Worm (Caenorhabditis elegans) whole organism, midembryonic: ENCODE results near the gene poml-1.

Experiments used
- T22C8.4 ChIP-seq: fragments of 200-800 bp; sonication (Bioruptor generic); IDR thresholded peaks from 2 replicates; pipeline ENCODE4 v1.3.6; 2022; ENCODE audit warnings: missing genetic modification characterization, missing compliant biosample characterization
- cog-1 ChIP-seq: sonication (generic microtip); optimal IDR thresholded peaks from 2 replicates; lab custom pipeline; 2016; ENCODE audit warnings: missing genetic modification characterization, missing compliant biosample characterization
- flt-1 ChIP-seq: fragments of 200-800 bp; sonication (Bioruptor generic); IDR thresholded peaks from 2 replicates; pipeline ENCODE4 v1.3.6; 2022; ENCODE audit warnings: missing genetic modification characterization, missing compliant biosample characterization
- klf-2 ChIP-seq: fragments of 200-800 bp; sonication (Bioruptor generic); conservative IDR thresholded peaks from 2 replicates; pipeline ENCODE4 v1.3.6; 2022; ENCODE audit warnings: missing genetic modification reagents, missing genetic modification characterization, missing compliant biosample characterization
- med-1 ChIP-seq: sonication (generic microtip); optimal IDR thresholded peaks from 2 replicates; lab custom pipeline; 2017; ENCODE audit warnings: missing genetic modification characterization, mild to moderate bottlenecking, missing compliant biosample characterization, antibody characterized with exemption, missing genetic modification reagents; ENCODE audit not compliant: insufficient read depth
- ref-1 ChIP-seq: fragments of 200-800 bp; sonication (Bioruptor generic); conservative IDR thresholded peaks from 2 replicates; pipeline ENCODE4 v1.3.6; 2022; ENCODE audit warnings: missing genetic modification reagents, missing genetic modification characterization, missing compliant biosample characterization
- tab-1 ChIP-seq: fragments of 200-800 bp; sonication (Bioruptor generic); IDR thresholded peaks from 2 replicates; pipeline ENCODE4 v1.3.6; 2022; ENCODE audit warnings: missing genetic modification characterization, missing compliant biosample characterization
- ztf-23 ChIP-seq: fragments of 200-800 bp; sonication (Bioruptor generic); IDR thresholded peaks from 2 replicates; pipeline ENCODE4 v1.3.6; 2022; ENCODE audit warnings: missing genetic modification reagents, missing genetic modification characterization, missing compliant biosample characterization
- ztf-29 ChIP-seq: fragments of 200-800 bp; sonication (Bioruptor generic); IDR thresholded peaks from 2 replicates; pipeline ENCODE4 v1.3.6; 2022; ENCODE audit warnings: missing genetic modification reagents, missing genetic modification characterization, missing compliant biosample characterization

poml-1 gene

DNA sequence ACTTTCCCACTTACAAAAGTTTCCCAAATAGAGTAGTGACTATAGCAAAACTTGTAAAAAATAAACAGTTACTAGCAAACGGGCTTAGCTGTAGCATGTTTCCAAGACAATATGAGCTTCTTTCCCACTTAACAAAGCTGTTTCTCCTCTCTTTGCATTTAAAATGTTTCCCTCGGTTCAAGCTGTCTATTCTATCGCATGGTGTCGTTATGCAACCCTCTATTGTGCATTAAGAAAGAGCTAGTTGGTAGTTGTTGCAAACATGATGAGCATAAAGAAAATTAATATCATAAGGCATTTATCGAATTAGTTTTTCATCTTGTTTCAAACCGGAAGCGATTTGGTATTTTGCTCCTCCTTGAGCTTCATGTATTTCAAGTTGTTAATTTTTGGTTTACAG lies at the start of gene poml-1:
Gene poml-1, minus strand, starts transcription at position 101 of the 400 bp plus-strand sequence.
- TF ChIP-seq tab-1 (GFP tag; lab: Robert Waterston, UW), result no peak

- TF ChIP-seq ztf-29, result no peak
- TF ChIP-seq T22C8.4 (GFP tag; lab: Robert Waterston, UW), result no peak
- TF ChIP-seq med-1 (GFP tag; lab: Kevin White, UChicago), result no peak
- TF ChIP-seq tab-1 (GFP tag; lab: Robert Waterston, UW), result no peak
- no peak for TF ChIP-seq flt-1 (GFP tag; lab: Robert Waterston, UW)
- TF ChIP-seq klf-2, result no peak
- no peak for TF ChIP-seq ref-1 (GFP tag; lab: Robert Waterston, UW)
- no peak for TF ChIP-seq cog-1 (tag; lab: Kevin White, UChicago)
- no peak for TF ChIP-seq ztf-23 (GFP tag; lab: Robert Waterston, UW)
Measured at ce11 chrX:13770508-13770978, 47.8 kb upstream of the poml-1 start, which contains the start of gene nkb-3. Gene nkb-3 (minus strand): TSS chrX:13770558.

DNA sequence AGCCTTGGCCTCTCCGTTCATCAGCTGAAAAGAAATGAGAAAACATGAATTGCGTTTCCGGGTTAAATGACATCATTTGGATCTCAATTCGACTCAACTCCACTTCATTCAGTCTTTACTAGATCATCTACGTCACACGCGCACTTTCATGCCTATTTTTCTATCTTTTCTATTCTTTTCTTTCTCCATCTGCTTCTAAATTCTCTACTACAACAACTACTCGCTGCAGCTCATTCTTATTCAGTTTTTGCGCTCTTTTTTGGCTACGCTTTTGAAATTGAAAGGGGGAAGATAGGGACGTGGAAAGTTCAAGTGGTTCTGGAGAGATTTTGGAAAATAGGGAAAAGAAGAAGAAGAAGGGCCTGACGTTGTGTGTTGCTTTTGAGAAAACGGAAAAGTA lies 45.8 kb upstream of the poml-1 start:
- TF ChIP-seq tab-1 (GFP tag; lab: Robert Waterston, UW) (no peak), ref-1 (GFP tag; lab: Robert Waterston, UW) (no peak), T22C8.4 (GFP tag; lab: Robert Waterston, UW) (no peak), ztf-29 (no peak), klf-2 (no peak), flt-1 (GFP tag; lab: Robert Waterston, UW) (no peak), med-1 (GFP tag; lab: Kevin White, UChicago) (no peak), cog-1 (tag; lab: Kevin White, UChicago) (no peak), ztf-23 (GFP tag; lab: Robert Waterston, UW) (no peak)

- TF ChIP-seq T22C8.4 (GFP tag; lab: Robert Waterston, UW) (no peak), tab-1 (GFP tag; lab: Robert Waterston, UW) (no peak), flt-1 (GFP tag; lab: Robert Waterston, UW) (no peak), ztf-29 (no peak), klf-2 (no peak), med-1 (GFP tag; lab: Kevin White, UChicago) (no peak)
Measured at ce11 chrX:13767282-13767681, 44.6 kb upstream of the poml-1 start.

ce11 chrX:13759676-13760447 lies 37.1 kb upstream of the poml-1 start, which contains the start of gene cest-13:
Gene cest-13 (plus strand): TSS chrX:13760237.
- no peak for TF ChIP-seq flt-1 (GFP tag; lab: Robert Waterston, UW)
- TF ChIP-seq cog-1 (tag; lab: Kevin White, UChicago), result no peak
- TF ChIP-seq tab-1 (GFP tag; lab: Robert Waterston, UW), result no peak
- TF ChIP-seq klf-2, result no peak
- TF ChIP-seq T22C8.4 (GFP tag; lab: Robert Waterston, UW), result no peak
- no peak for TF ChIP-seq ref-1 (GFP tag; lab: Robert Waterston, UW)
- TF ChIP-seq ztf-23 (GFP tag; lab: Robert Waterston, UW), result no peak
- TF ChIP-seq ztf-29, result no peak
- no peak for TF ChIP-seq med-1 (GFP tag; lab: Kevin White, UChicago)

DNA sequence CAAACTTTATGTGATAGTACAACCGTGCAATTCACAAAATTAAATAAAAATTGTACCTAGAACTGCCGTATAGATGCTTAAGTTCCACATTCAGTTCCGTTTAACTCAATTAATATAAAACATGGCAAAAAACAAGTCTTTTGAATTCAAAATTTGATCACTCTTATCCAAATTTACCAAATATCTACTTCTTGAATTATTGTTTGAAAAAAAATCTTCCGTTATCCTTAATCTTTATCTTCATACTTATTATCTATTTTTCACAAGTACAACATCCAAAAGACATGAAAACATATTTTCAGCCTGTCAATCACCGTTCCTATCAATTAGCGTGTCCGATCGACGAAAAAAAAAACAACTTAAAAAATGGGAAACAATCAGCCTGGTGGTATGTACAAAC lies 32.7 kb upstream of the poml-1 start, which contains the start of gene aakb-1:
Gene aakb-1, plus strand, starts transcription at position 301 of the 400 bp plus-strand sequence.
- no peak for TF ChIP-seq med-1 (GFP tag; lab: Kevin White, UChicago)
- TF ChIP-seq ref-1 (GFP tag; lab: Robert Waterston, UW), result no peak
- no peak for TF ChIP-seq flt-1 (GFP tag; lab: Robert Waterston, UW)
- no peak for TF ChIP-seq ztf-23 (GFP tag; lab: Robert Waterston, UW)
- no peak for TF ChIP-seq tab-1 (GFP tag; lab: Robert Waterston, UW)
- no peak for TF ChIP-seq ztf-29
- TF ChIP-seq T22C8.4 (GFP tag; lab: Robert Waterston, UW), result no peak
- TF ChIP-seq cog-1 (tag; lab: Kevin White, UChicago), result no peak
- no peak for TF ChIP-seq klf-2

ce11 chrX:13754498-13754897 lies 31.8 kb upstream of the poml-1 start:
- TF ChIP-seq T22C8.4 (GFP tag; lab: Robert Waterston, UW) (no peak), cog-1 (tag; lab: Kevin White, UChicago) (no peak), flt-1 (GFP tag; lab: Robert Waterston, UW) (no peak), ztf-29 (no peak), tab-1 (GFP tag; lab: Robert Waterston, UW) (no peak), klf-2 (no peak), med-1 (GFP tag; lab: Kevin White, UChicago) (no peak), ref-1 (GFP tag; lab: Robert Waterston, UW) (no peak), ztf-23 (GFP tag; lab: Robert Waterston, UW) (no peak)

DNA sequence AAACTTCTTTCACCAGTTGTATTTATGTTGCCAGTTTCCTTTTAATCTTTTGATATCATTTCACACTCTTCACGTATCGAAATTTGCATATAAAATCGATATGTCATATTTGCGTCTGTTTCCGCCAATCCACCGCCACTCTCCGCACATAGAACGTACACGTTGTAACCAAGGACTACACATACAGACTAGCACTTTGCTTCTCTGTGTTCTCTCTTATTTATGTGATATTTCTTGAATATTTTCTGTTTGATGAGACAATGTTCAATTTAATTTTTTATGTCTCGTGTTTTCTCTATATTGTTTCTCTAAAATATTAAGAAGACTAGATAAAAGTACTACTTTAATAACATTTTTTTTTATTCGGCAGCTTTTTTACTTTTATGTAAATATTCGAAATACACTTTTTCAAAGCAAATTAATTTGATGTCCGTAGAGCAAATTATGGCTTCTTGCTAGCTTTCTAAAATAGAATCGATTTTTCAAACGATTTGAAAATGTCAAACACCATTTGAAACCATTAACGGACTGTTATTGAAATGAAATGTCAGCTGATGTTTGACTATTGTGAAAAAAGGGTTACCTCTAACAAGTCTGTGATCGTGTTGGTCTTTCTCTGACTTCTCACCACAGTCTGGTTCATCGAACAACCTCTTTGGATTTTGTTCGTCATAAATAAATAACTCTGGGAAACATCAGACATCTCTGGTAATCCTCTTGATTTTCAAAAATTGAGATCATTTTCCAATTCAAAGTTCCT lies 30.3 kb upstream of the poml-1 start:
- TF ChIP-seq ref-1 (GFP tag; lab: Robert Waterston, UW) (no peak), T22C8.4 (GFP tag; lab: Robert Waterston, UW) (no peak), cog-1 (tag; lab: Kevin White, UChicago) (no peak), ztf-29 (no peak), ztf-23 (GFP tag; lab: Robert Waterston, UW) (no peak), flt-1 (GFP tag; lab: Robert Waterston, UW) (no peak)

ce11 chrX:13747997-13748396 lies 25.3 kb upstream of the poml-1 start:
- TF ChIP-seq ztf-23 (GFP tag; lab: Robert Waterston, UW) (no peak), cog-1 (tag; lab: Kevin White, UChicago) (no peak), ztf-29 (no peak), ref-1 (GFP tag; lab: Robert Waterston, UW) (no peak), T22C8.4 (GFP tag; lab: Robert Waterston, UW) (no peak)
